Worm (Caenorhabditis elegans) whole organism, L4 larva: Measurements from ENCODE around the gene zip-9.

Source experiments
- D1046.2 ChIP-seq: fragments of 200-800 bp; sonication (Bioruptor generic); IDR thresholded peaks from 2 replicates; pipeline ENCODE4 v1.3.6; 2022; ENCODE audit warnings: missing genetic modification characterization, missing compliant biosample characterization
- F26F4.8 ChIP-seq: fragments of 200-800 bp; sonication (Bioruptor generic); conservative IDR thresholded peaks from 2 replicates; pipeline ENCODE4 v1.3.6; 2022; ENCODE audit warnings: missing genetic modification characterization, missing compliant biosample characterization
- F37D6.2 ChIP-seq: sonication (generic microtip); optimal IDR thresholded peaks from 2 replicates; lab custom pipeline; 2016; ENCODE audit warnings: mild to moderate bottlenecking, missing genetic modification characterization, missing compliant biosample characterization
- F44E2.7 ChIP-seq: fragments of 200-800 bp; sonication (Bioruptor generic); IDR thresholded peaks from 2 replicates; pipeline ENCODE4 v2.1.2; 2022; ENCODE audit warnings: missing genetic modification characterization, missing compliant biosample characterization
- R02D3.7 ChIP-seq: fragments of 150-350 bp; sonication (generic microtip); optimal IDR thresholded peaks from 3 replicates; lab custom pipeline; 2014; ENCODE audit warnings: missing biosample characterization, missing genetic modification characterization
- T20F7.1 ChIP-seq: fragments of 200-800 bp; sonication (Bioruptor generic); optimal IDR thresholded peaks from 2 replicates; lab custom pipeline; 2018; ENCODE audit warnings: mild to moderate bottlenecking, missing genetic modification characterization, missing compliant biosample characterization
- T26A8.4 ChIP-seq: fragments of 200-800 bp; sonication (Bioruptor generic); IDR thresholded peaks from 2 replicates; pipeline ENCODE4 v1.3.6; 2022; ENCODE audit warnings: missing genetic modification characterization, missing compliant biosample characterization
- Y75B8A.6 ChIP-seq: fragments of 200-800 bp; sonication (Bioruptor generic); IDR thresholded peaks from 2 replicates; pipeline ENCODE4 v1.3.6; 2022; ENCODE audit warnings: missing genetic modification reagents, missing genetic modification characterization, missing compliant biosample characterization
- ZK337.2 ChIP-seq: fragments of 200-800 bp; sonication (Bioruptor generic); IDR thresholded peaks from 2 replicates; pipeline ENCODE4 v1.3.6; 2022; ENCODE audit warnings: missing genetic modification reagents, missing genetic modification characterization, missing compliant biosample characterization
- aha-1 ChIP-seq: fragments of 150-350 bp; peaks from one replicate; lab custom pipeline; 2014; ENCODE audit warnings: missing biosample characterization, missing genetic modification characterization
- aly-2 ChIP-seq: sonication (generic microtip); optimal IDR thresholded peaks from 2 replicates; lab custom pipeline; 2018; ENCODE audit warnings: missing biosample characterization, missing genetic modification characterization
- ceh-28 ChIP-seq: fragments of 150-350 bp; optimal IDR thresholded peaks from 2 replicates; lab custom pipeline; 2014; ENCODE audit warnings: missing biosample characterization, missing genetic modification reagents, missing genetic modification characterization
- ceh-32 ChIP-seq: sonication (generic microtip); optimal IDR thresholded peaks from 2 replicates; lab custom pipeline; 2016; ENCODE audit warnings: mild to moderate bottlenecking, missing genetic modification characterization, missing compliant biosample characterization; ENCODE audit not compliant: poor library complexity
- ctbp-1 ChIP-seq: fragments of 200-800 bp; sonication (Bioruptor generic); IDR thresholded peaks from 2 replicates; pipeline ENCODE4 v1.3.6; 2022; ENCODE audit warnings: missing genetic modification reagents, missing genetic modification characterization, missing compliant biosample characterization
- daf-19 ChIP-seq: fragments of 200-800 bp; sonication (Bioruptor generic); conservative IDR thresholded peaks from 2 replicates; pipeline ENCODE4 v1.3.6; 2022; ENCODE audit warnings: missing genetic modification characterization, missing compliant biosample characterization
- dmd-9 ChIP-seq: fragments of 200-800 bp; sonication (Bioruptor generic); IDR thresholded peaks from 2 replicates; pipeline ENCODE4 v1.3.6; 2022; ENCODE audit warnings: missing genetic modification reagents, missing genetic modification characterization, missing compliant biosample characterization
- dpl-1 ChIP-seq: fragments of 150-350 bp; optimal IDR thresholded peaks from 2 replicates; lab custom pipeline; 2014; ENCODE audit warnings: missing biosample characterization, missing genetic modification reagents, missing genetic modification characterization
- fos-1 ChIP-seq: fragments of 150-350 bp; optimal IDR thresholded peaks from 2 replicates; lab custom pipeline; 2014; ENCODE audit warnings: missing biosample characterization, missing genetic modification characterization
- hlh-30 ChIP-seq: sonication (generic microtip); optimal IDR thresholded peaks from 2 replicates; lab custom pipeline; 2017; ENCODE audit warnings: antibody characterized with exemption, mild to moderate bottlenecking, missing genetic modification characterization, missing compliant biosample characterization; ENCODE audit not compliant: insufficient read depth
- hmg-1.1 ChIP-seq: fragments of 200-800 bp; sonication (Bioruptor generic); IDR thresholded peaks from 2 replicates; pipeline ENCODE4 v1.3.6; 2022; ENCODE audit warnings: missing genetic modification reagents, missing genetic modification characterization, missing compliant biosample characterization
- lin-29 ChIP-seq: fragments of 200-800 bp; sonication (Bioruptor generic); IDR thresholded peaks from 2 replicates; pipeline ENCODE4 v1.3.6; 2022; ENCODE audit warnings: missing genetic modification reagents, missing genetic modification characterization, missing compliant biosample characterization
- lir-3 ChIP-seq: sonication (generic microtip); optimal IDR thresholded peaks from 2 replicates; lab custom pipeline; 2016; ENCODE audit warnings: mild to moderate bottlenecking, missing genetic modification characterization, missing compliant biosample characterization
- madf-5 ChIP-seq, 2 experiments: fragments of 200-800 bp; sonication (Bioruptor generic); IDR thresholded peaks; 2 replicates each; pipeline ENCODE4 v1.3.6; 2022; ENCODE audit warnings: missing compliant biosample characterization in 2 of 2, missing genetic modification characterization in 2 of 2
- madf-9 ChIP-seq: fragments of 200-800 bp; sonication (Bioruptor generic); conservative IDR thresholded peaks from 2 replicates; pipeline ENCODE4 v1.3.6; 2022; ENCODE audit warnings: missing genetic modification reagents, missing genetic modification characterization, missing compliant biosample characterization
- mes-2 ChIP-seq: sonication (generic microtip); optimal IDR thresholded peaks from 2 replicates; lab custom pipeline; 2016; ENCODE audit warnings: missing genotype, mild to moderate bottlenecking, missing genetic modification characterization, missing compliant biosample characterization; ENCODE audit not compliant: poor library complexity, severe bottlenecking
- nhr-111 ChIP-seq: fragments of 200-800 bp; sonication (Bioruptor generic); optimal IDR thresholded peaks from 2 replicates; lab custom pipeline; 2018; ENCODE audit warnings: mild to moderate bottlenecking, missing genetic modification characterization, missing compliant biosample characterization
- nhr-237 ChIP-seq: sonication (generic microtip); optimal IDR thresholded peaks from 2 replicates; lab custom pipeline; 2017; ENCODE audit warnings: missing biosample characterization, missing genetic modification characterization
- nhr-28 ChIP-seq: fragments of 150-350 bp; optimal IDR thresholded peaks from 2 replicates; lab custom pipeline; 2014; ENCODE audit warnings: missing biosample characterization, missing genetic modification characterization
- nhr-41 ChIP-seq: fragments of 200-800 bp; sonication (Bioruptor generic); IDR thresholded peaks from 2 replicates; pipeline ENCODE4 v1.3.6; 2022; ENCODE audit warnings: missing genetic modification reagents, missing genetic modification characterization, missing compliant biosample characterization
- nhr-42 ChIP-seq: fragments of 200-800 bp; sonication (Bioruptor generic); IDR thresholded peaks from 2 replicates; pipeline ENCODE4 v1.3.6; 2022; ENCODE audit warnings: missing genetic modification characterization, missing compliant biosample characterization
- nhr-48 ChIP-seq: sonication (generic microtip); optimal IDR thresholded peaks from 2 replicates; lab custom pipeline; 2016; ENCODE audit warnings: mild to moderate bottlenecking, missing genetic modification characterization, missing compliant biosample characterization
- nhr-77 ChIP-seq: fragments of 150-350 bp; optimal IDR thresholded peaks from 2 replicates; lab custom pipeline; 2014; ENCODE audit warnings: missing biosample characterization, missing genetic modification characterization
- pha-4 ChIP-seq, 2 experiments: fragments of 150-350 bp in 1 of 2; fragments of 200-800 bp in 1 of 2; sonication (Bioruptor generic) in 1 of 2; IDR thresholded peaks in 1 of 2; optimal IDR thresholded peaks in 1 of 2; 2 replicates each; pipeline versions ENCODE4 v1.3.6 to Lab custom; 2014 to 2022; ENCODE audit warnings: missing genetic modification characterization in 2 of 2, missing genetic modification reagents in 2 of 2, missing biosample characterization in 1 of 2, missing compliant biosample characterization in 1 of 2
- php-3 ChIP-seq: fragments of 200-800 bp; sonication (Bioruptor generic); IDR thresholded peaks from 2 replicates; pipeline ENCODE4 v1.3.6; 2022; ENCODE audit warnings: missing genetic modification reagents, missing genetic modification characterization, missing compliant biosample characterization
- pqm-1 ChIP-seq: sonication (generic microtip); optimal IDR thresholded peaks from 2 replicates; lab custom pipeline; 2017; ENCODE audit warnings: missing biosample characterization, missing genetic modification characterization
- sdz-12 ChIP-seq: fragments of 200-800 bp; sonication (Bioruptor generic); optimal IDR thresholded peaks from 2 replicates; lab custom pipeline; 2018; ENCODE audit warnings: mild to moderate bottlenecking, missing genetic modification characterization, missing compliant biosample characterization
- skn-1 ChIP-seq: fragments of 150-350 bp; optimal IDR thresholded peaks from 2 replicates; lab custom pipeline; 2014; ENCODE audit warnings: missing biosample characterization, missing genetic modification characterization
- snpc-1.2 ChIP-seq: fragments of 200-800 bp; sonication (Bioruptor generic); IDR thresholded peaks from 2 replicates; pipeline ENCODE4 v1.3.6; 2022; ENCODE audit warnings: missing genetic modification reagents, missing genetic modification characterization, missing compliant biosample characterization
- spr-1 ChIP-seq: sonication (generic microtip); optimal IDR thresholded peaks from 2 replicates; lab custom pipeline; 2016; ENCODE audit warnings: mild to moderate bottlenecking, missing genetic modification characterization, missing compliant biosample characterization
- spr-3 ChIP-seq: fragments of 200-800 bp; sonication (Bioruptor generic); optimal IDR thresholded peaks from 2 replicates; lab custom pipeline; 2018; ENCODE audit warnings: mild to moderate bottlenecking, missing genetic modification characterization, missing compliant biosample characterization
- tag-97 ChIP-seq: fragments of 200-800 bp; sonication (Bioruptor generic); IDR thresholded peaks from 2 replicates; pipeline ENCODE4 v1.3.6; 2022; ENCODE audit warnings: missing genetic modification characterization, missing compliant biosample characterization
- tra-1 ChIP-seq: fragments of 200-800 bp; sonication (Bioruptor generic); IDR thresholded peaks from 2 replicates; pipeline ENCODE4 v1.3.6; 2022; ENCODE audit warnings: missing genetic modification reagents, missing genetic modification characterization, missing compliant biosample characterization
- unc-39 ChIP-seq: sonication (generic microtip); optimal IDR thresholded peaks from 2 replicates; lab custom pipeline; 2017; ENCODE audit warnings: missing biosample characterization, missing genetic modification characterization
- unc-62 ChIP-seq, 3 experiments: fragments of 150-350 bp in 1 of 3; sonication (generic microtip); optimal IDR thresholded peaks in 2 of 3; peaks in 1 of 3; 1 replicate in 1 of 3; 2 replicates in 2 of 3; lab custom pipeline; 2014 to 2017; ENCODE audit warnings: missing biosample characterization in 3 of 3, missing genetic modification characterization in 3 of 3, missing genetic modification reagents in 3 of 3, missing genotype in 1 of 3
- zag-1 ChIP-seq: fragments of 150-350 bp; optimal IDR thresholded peaks from 2 replicates; lab custom pipeline; 2014; ENCODE audit warnings: missing biosample characterization, missing genetic modification characterization
- zfp-2 ChIP-seq: sonication (generic microtip); optimal IDR thresholded peaks from 2 replicates; lab custom pipeline; 2016; ENCODE audit warnings: mild to moderate bottlenecking, missing genetic modification characterization, missing compliant biosample characterization
- zfp-3 ChIP-seq: fragments of 200-800 bp; sonication (Bioruptor generic); conservative IDR thresholded peaks from 2 replicates; pipeline ENCODE4 v1.3.6; 2022; ENCODE audit warnings: missing genetic modification reagents, missing genetic modification characterization, missing compliant biosample characterization
- zip-2 ChIP-seq: fragments of 150-350 bp; optimal IDR thresholded peaks from 2 replicates; lab custom pipeline; 2014; ENCODE audit warnings: missing biosample characterization, missing genetic modification characterization

Gene zip-9

DNA sequence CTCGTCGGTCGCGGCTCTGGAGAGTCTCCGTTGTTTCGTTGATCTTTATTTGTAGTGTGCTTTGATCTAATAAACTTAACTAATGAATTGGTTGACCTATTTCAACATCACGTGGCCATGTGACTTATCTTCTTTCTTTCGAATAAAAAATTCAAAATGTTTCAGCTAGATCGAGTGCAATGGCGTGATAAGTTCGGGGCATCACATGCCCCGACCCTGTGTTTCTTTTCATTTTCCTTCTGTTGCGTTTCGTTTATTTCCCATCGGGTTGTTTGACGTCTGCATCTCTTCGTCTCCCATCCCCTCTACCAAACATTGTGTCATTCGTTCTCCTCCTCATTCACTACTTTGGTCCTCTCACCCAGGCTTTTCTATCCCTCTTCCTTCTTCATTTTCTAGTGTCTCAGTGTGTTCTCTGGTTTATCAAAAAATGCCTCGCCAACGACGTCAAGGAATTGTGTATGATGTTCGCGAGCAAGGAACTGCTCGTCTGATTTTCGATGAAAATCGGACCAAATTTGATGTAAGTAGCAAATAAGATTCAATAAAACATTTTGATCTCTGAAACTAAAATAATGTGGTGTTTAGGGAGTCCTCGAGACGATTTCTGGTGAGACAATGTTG, 9.5 kb downstream of the zip-9 start, which contains the start of gene F17C11.4 (continued):
- TF ChIP-seq zfp-3 (peak; percentile 57; the same call in 1 of the 2 replicates), dpl-1 (GFP tag; lab: Kevin White, UChicago) (peak; percentile 38), zip-2 (tag; lab: Kevin White, UChicago) (no peak), ceh-32 (tag; lab: Kevin White, UChicago) (peak; percentile 52), lin-29 (GFP tag; lab: Robert Waterston, UW) (no peak), fos-1 (tag; lab: Kevin White, UChicago) (no peak), zfp-2 (tag; lab: Kevin White, UChicago) (no peak), ctbp-1 (peak; percentile 41), nhr-42 (GFP tag; lab: Robert Waterston, UW) (no peak), R02D3.7 (no peak), daf-19 (no peak), pha-4 (GFP tag; IDR thresholded peaks at IDR 0.05; lab: Robert Waterston, UW) (no peak; the same call in 1 of the 2 replicates), pha-4 (tag; optimal IDR thresholded peaks at IDR 0.05; lab: Kevin White, UChicago) (no peak), nhr-48 (peak; percentile 84), lir-3 (tag; lab: Kevin White, UChicago) (no peak), aly-2 (tag; lab: Kevin White, UChicago) (no peak), madf-5 (GFP tag; IDR thresholded peaks at IDR 0.05; lab: Robert Waterston, UW) (no peak), spr-1 (tag; lab: Kevin White, UChicago) (peak; percentile 10), tra-1 (GFP tag; lab: Robert Waterston, UW) (peak; percentile 65; the same call in 1 of the 2 replicates)

DNA sequence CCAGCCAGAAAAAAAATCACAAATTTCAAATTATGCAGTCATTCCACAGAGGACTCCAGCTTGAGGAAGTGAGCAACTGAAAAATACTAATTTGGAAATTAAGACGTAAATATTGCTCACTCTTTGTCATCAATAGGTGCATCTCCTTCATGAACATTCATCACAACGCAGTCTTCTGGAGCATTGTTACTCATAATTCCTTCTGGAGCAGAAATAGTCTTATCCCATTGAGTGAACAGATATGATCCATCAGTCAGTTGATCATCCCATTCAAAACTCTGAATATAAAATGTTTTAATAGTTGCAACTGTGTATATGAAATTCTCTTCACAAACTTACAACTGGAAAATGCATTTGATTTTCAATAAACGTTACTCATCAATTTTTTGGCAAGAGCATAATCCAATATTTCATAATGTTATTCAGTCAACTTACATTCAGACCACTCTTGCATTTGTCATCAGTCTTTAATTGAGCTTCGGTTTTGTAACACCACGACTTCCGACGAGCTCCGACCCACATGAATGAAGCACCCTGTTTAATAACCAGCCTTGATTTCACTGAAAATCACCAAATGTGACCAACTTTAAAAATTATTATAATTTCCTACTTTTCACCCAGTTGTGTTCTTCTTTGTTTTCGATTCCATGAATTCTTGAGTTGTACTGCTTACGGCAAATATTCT, 11.4 kb downstream of the zip-9 start:
- TF ChIP-seq ZK337.2 (GFP tag; lab: Robert Waterston, UW) (no peak), ceh-28 (tag; lab: Kevin White, UChicago) (no peak), pqm-1 (tag; lab: Kevin White, UChicago) (no peak), nhr-111 (no peak), aha-1 (tag; lab: Kevin White, UChicago) (peak; percentile 29), T26A8.4 (GFP tag; lab: Robert Waterston, UW) (no peak; the same call in 1 of the 2 replicates), F37D6.2 (no peak), F26F4.8 (no peak), unc-39 (tag; lab: Kevin White, UChicago) (no peak), Y75B8A.6 (GFP tag; lab: Robert Waterston, UW) (no peak), unc-62 (GFP tag; optimal IDR thresholded peaks at IDR 0.05 in 1 of 2; lab: Kevin White, UChicago) (peak; percentile 19 to 67), unc-62 (tag; optimal IDR thresholded peaks at IDR 0.05; lab: Kevin White, UChicago) (no peak), skn-1 (tag; lab: Kevin White, UChicago) (no peak), F44E2.7 (GFP tag; lab: Robert Waterston, UW) (no peak), hmg-1.1 (GFP tag; lab: Robert Waterston, UW) (peak; percentile 43; the same call in 1 of the 2 replicates), hlh-30 (tag; lab: Kevin White, UChicago) (no peak), zag-1 (tag; lab: Kevin White, UChicago) (no peak), ctbp-1 (no peak), mes-2 (tag; lab: Kevin White, UChicago) (no peak), nhr-41 (no peak), snpc-1.2 (GFP tag; lab: Robert Waterston, UW) (no peak), sdz-12 (GFP tag; lab: Kevin White, UChicago) (peak; percentile 59), nhr-28 (tag; lab: Kevin White, UChicago) (no peak), T20F7.1 (GFP tag; lab: Kevin White, UChicago) (peak; percentile 69), dmd-9 (GFP tag; lab: Robert Waterston, UW) (no peak), madf-9 (GFP tag; lab: Robert Waterston, UW) (no peak), D1046.2 (GFP tag; lab: Robert Waterston, UW) (no peak), nhr-237 (tag; lab: Kevin White, UChicago) (no peak), nhr-77 (tag; lab: Kevin White, UChicago) (peak; percentile 24), R02D3.7 (no peak), php-3 (GFP tag; lab: Robert Waterston, UW) (no peak), tag-97 (GFP tag; lab: Robert Waterston, UW) (no peak), spr-3 (GFP tag; lab: Kevin White, UChicago) (no peak)
